Fruit fly (Drosophila melanogaster) whole organism, prepupa: ENCODE data around the gene CG9626.

ENCODE experiments used
- CG10631 ChIP-seq: fragments of 200-800 bp; sonication (Bioruptor generic); optimal IDR thresholded peaks from 2 replicates; lab custom pipeline; 2016; ENCODE audit warnings: missing biosample characterization, missing genetic modification characterization
- CG11294 ChIP-seq: fragments of 200-800 bp; sonication (Bioruptor generic); IDR thresholded peaks from 2 replicates; pipeline ENCODE4 v1.3.6; 2022; ENCODE audit warnings: missing biosample characterization, missing genetic modification characterization
- CG11902 ChIP-seq: fragments of 200-800 bp; sonication (Bioruptor generic); optimal IDR thresholded peaks from 3 replicates; lab custom pipeline; 2016; ENCODE audit warnings: missing biosample characterization, missing genetic modification characterization
- CG1621 ChIP-seq: fragments of 200-800 bp; sonication (Bioruptor generic); optimal IDR thresholded peaks from 3 replicates; lab custom pipeline; 2018; ENCODE audit warnings: missing biosample characterization, mild to moderate bottlenecking, missing genetic modification characterization
- CG31627 ChIP-seq: fragments of 200-800 bp; sonication (Bioruptor generic); optimal IDR thresholded peaks from 3 replicates; lab custom pipeline; 2016; ENCODE audit warnings: missing biosample characterization, missing genetic modification characterization
- CG32006 ChIP-seq: fragments of 200-800 bp; sonication (Bioruptor generic); optimal IDR thresholded peaks from 3 replicates; lab custom pipeline; 2017; ENCODE audit warnings: missing biosample characterization, mild to moderate bottlenecking, missing genetic modification characterization
- CG34406 ChIP-seq: fragments of 200-800 bp; sonication (Bioruptor generic); optimal IDR thresholded peaks from 3 replicates; lab custom pipeline; 2016; ENCODE audit warnings: missing biosample characterization, missing genetic modification characterization
- CG3919 ChIP-seq: fragments of 200-800 bp; sonication (Bioruptor generic); optimal IDR thresholded peaks from 3 replicates; lab custom pipeline; 2016; ENCODE audit warnings: missing biosample characterization, missing genetic modification characterization
- CG4318 ChIP-seq: fragments of 200-800 bp; sonication (Bioruptor generic); optimal IDR thresholded peaks from 3 replicates; lab custom pipeline; 2017; ENCODE audit warnings: missing biosample characterization, mild to moderate bottlenecking, missing genetic modification characterization
- CG6163 ChIP-seq: fragments of 200-800 bp; sonication (Bioruptor generic); IDR thresholded peaks from 3 replicates; pipeline ENCODE4 v1.3.6; 2022; ENCODE audit warnings: missing biosample characterization, missing genetic modification characterization
- CG6276 ChIP-seq: fragments of 200-800 bp; sonication (Bioruptor generic); optimal IDR thresholded peaks from 2 replicates; lab custom pipeline; 2017; ENCODE audit warnings: missing biosample characterization, mild to moderate bottlenecking, missing genetic modification characterization
- CG6792 ChIP-seq: fragments of 200-800 bp; sonication (Bioruptor generic); optimal IDR thresholded peaks from 3 replicates; lab custom pipeline; 2016; ENCODE audit warnings: missing biosample characterization, missing genetic modification characterization
- CG6808 ChIP-seq: fragments of 200-800 bp; sonication (Bioruptor generic); optimal IDR thresholded peaks from 3 replicates; lab custom pipeline; 2017; ENCODE audit warnings: missing biosample characterization, missing genetic modification characterization, mild to moderate bottlenecking, moderate library complexity, missing genetic modification reagents
- CG7368 ChIP-seq: fragments of 200-800 bp; sonication (Bioruptor generic); optimal IDR thresholded peaks from 3 replicates; lab custom pipeline; 2016; ENCODE audit warnings: missing biosample characterization, missing genetic modification characterization
- CG8119 ChIP-seq: fragments of 200-800 bp; sonication (Bioruptor generic); IDR thresholded peaks from 3 replicates; pipeline ENCODE4 v1.3.6; 2022; ENCODE audit warnings: missing biosample characterization, missing genetic modification characterization
- CG8632 ChIP-seq: fragments of 200-800 bp; sonication (Bioruptor generic); optimal IDR thresholded peaks from 3 replicates; lab custom pipeline; 2016; ENCODE audit warnings: missing biosample characterization, missing genetic modification characterization
- CG9139 ChIP-seq: fragments of 200-800 bp; sonication (Bioruptor generic); optimal IDR thresholded peaks from 3 replicates; lab custom pipeline; 2017; ENCODE audit warnings: missing biosample characterization, mild to moderate bottlenecking, missing genetic modification characterization
- Eip78C ChIP-seq: fragments of 200-800 bp; sonication (Bioruptor generic); peaks from one replicate; lab custom pipeline; 2016; ENCODE audit warnings: missing biosample characterization, missing genetic modification characterization
- Ets21C ChIP-seq: fragments of 200-800 bp; sonication (Bioruptor generic); optimal IDR thresholded peaks from 3 replicates; lab custom pipeline; 2016; ENCODE audit warnings: missing biosample characterization, missing genetic modification characterization
- Ets96B ChIP-seq: fragments of 200-800 bp; optimal IDR thresholded peaks from 2 replicates; lab custom pipeline; 2019; ENCODE audit warnings: missing biosample characterization, mild to moderate bottlenecking, missing genetic modification characterization, moderate library complexity
- Hr38 ChIP-seq: sonication (Bioruptor generic); optimal IDR thresholded peaks from 2 replicates; lab custom pipeline; 2016; ENCODE audit warnings: missing biosample characterization, missing genetic modification characterization
- Hr39 ChIP-seq: fragments of 200-800 bp; sonication (Bioruptor generic); optimal IDR thresholded peaks from 2 replicates; lab custom pipeline; 2016; ENCODE audit warnings: missing biosample characterization, missing genetic modification characterization
- Hr4 ChIP-seq: fragments of 200-800 bp; sonication (Bioruptor generic); optimal IDR thresholded peaks from 3 replicates; lab custom pipeline; 2016; ENCODE audit warnings: missing biosample characterization, missing genetic modification characterization
- Lpt ChIP-seq: fragments of 200-800 bp; sonication (Bioruptor generic); optimal IDR thresholded peaks from 3 replicates; lab custom pipeline; 2016; ENCODE audit warnings: missing biosample characterization, missing genetic modification characterization
- Met ChIP-seq: fragments of 200-800 bp; sonication (Bioruptor generic); optimal IDR thresholded peaks from 3 replicates; lab custom pipeline; 2016; ENCODE audit warnings: missing biosample characterization, missing genetic modification characterization
- OdsH ChIP-seq: fragments of 200-800 bp; sonication (Bioruptor generic); optimal IDR thresholded peaks from 3 replicates; lab custom pipeline; 2016; ENCODE audit warnings: missing biosample characterization, missing genetic modification characterization
- Sox15 ChIP-seq: fragments of 200-800 bp; sonication (Bioruptor generic); optimal IDR thresholded peaks from 3 replicates; lab custom pipeline; 2016; ENCODE audit warnings: missing biosample characterization, missing genetic modification characterization
- achi ChIP-seq: fragments of 200-800 bp; sonication (Bioruptor generic); optimal IDR thresholded peaks from 3 replicates; lab custom pipeline; 2016; ENCODE audit warnings: missing biosample characterization, missing genetic modification characterization
- dac ChIP-seq: fragments of 200-800 bp; sonication (Bioruptor generic); optimal IDR thresholded peaks from 2 replicates; lab custom pipeline; 2017; ENCODE audit warnings: missing biosample characterization, mild to moderate bottlenecking, missing genetic modification characterization
- eg ChIP-seq: fragments of 200-800 bp; sonication (Bioruptor generic); IDR thresholded peaks from 3 replicates; pipeline ENCODE4 v1.3.6; 2022; ENCODE audit warnings: missing biosample characterization, missing genetic modification characterization
- esn ChIP-seq: fragments of 200-800 bp; sonication (Bioruptor generic); optimal IDR thresholded peaks from 2 replicates; lab custom pipeline; 2016; ENCODE audit warnings: missing biosample characterization, mild to moderate bottlenecking, missing genetic modification characterization, moderate library complexity
- fd59A ChIP-seq: fragments of 200-800 bp; sonication (Bioruptor generic); optimal IDR thresholded peaks from 2 replicates; lab custom pipeline; 2017; ENCODE audit warnings: missing biosample characterization, mild to moderate bottlenecking, missing genetic modification characterization, missing genetic modification reagents
- fkh ChIP-seq: fragments of 200-800 bp; sonication (Bioruptor generic); optimal IDR thresholded peaks from 3 replicates; lab custom pipeline; 2017; ENCODE audit warnings: missing biosample characterization, mild to moderate bottlenecking, missing genetic modification characterization, moderate library complexity
- lz ChIP-seq: fragments of 200-800 bp; sonication (Bioruptor generic); optimal IDR thresholded peaks from 3 replicates; lab custom pipeline; 2016; ENCODE audit warnings: missing biosample characterization, missing genetic modification characterization
- net ChIP-seq: fragments of 200-800 bp; sonication (Bioruptor generic); optimal IDR thresholded peaks from 3 replicates; lab custom pipeline; 2016; ENCODE audit warnings: missing biosample characterization, missing genetic modification characterization
- pdm3 ChIP-seq: fragments of 200-800 bp; sonication (Bioruptor generic); optimal IDR thresholded peaks from 3 replicates; lab custom pipeline; 2016; ENCODE audit warnings: missing biosample characterization, missing genetic modification characterization
- spab ChIP-seq: fragments of 200-800 bp; sonication (Bioruptor generic); optimal IDR thresholded peaks from 2 replicates; lab custom pipeline; 2017; ENCODE audit warnings: missing biosample characterization, mild to moderate bottlenecking, missing genetic modification characterization, missing genetic modification reagents
- ss ChIP-seq, 2 experiments: fragments of 200-800 bp; sonication (Bioruptor generic); optimal IDR thresholded peaks; 2 replicates in 1 of 2; 3 replicates in 1 of 2; lab custom pipeline; 2017 to 2018; ENCODE audit warnings: mild to moderate bottlenecking in 2 of 2, missing biosample characterization in 2 of 2, missing genetic modification characterization in 2 of 2, moderate library complexity in 1 of 2
- svp ChIP-seq: fragments of 200-800 bp; sonication (Bioruptor generic); peaks from one replicate; lab custom pipeline; 2016; ENCODE audit warnings: missing biosample characterization, missing genetic modification characterization
- vri ChIP-seq: fragments of 200-800 bp; sonication (Bioruptor generic); optimal IDR thresholded peaks from 3 replicates; lab custom pipeline; 2016; ENCODE audit warnings: missing biosample characterization, mild to moderate bottlenecking, missing genetic modification characterization

CG9626 gene

DNA sequence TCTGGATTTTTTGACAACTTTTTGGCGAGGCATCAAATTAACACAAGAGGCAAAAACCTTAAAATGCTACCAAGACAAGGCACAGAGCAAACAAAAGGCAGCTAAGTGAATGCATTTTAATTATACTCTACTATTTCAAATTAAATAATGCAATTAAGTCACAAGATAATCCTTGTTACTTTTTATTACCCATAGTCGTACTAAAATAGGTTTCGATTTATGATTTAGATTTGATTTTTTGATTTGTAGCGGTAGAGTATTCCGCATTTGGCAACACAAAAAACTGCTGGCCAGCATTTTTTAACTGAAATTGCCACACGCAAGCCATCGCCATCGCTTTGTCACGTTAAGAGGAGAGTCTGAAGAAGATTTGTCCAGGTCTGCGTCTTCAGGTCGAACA lies 18.1 kb downstream of the CG9626 start (continued):
- TF ChIP-seq vri: peak; percentile 5
- TF ChIP-seq, all 60 proteins: peak for 17

DNA sequence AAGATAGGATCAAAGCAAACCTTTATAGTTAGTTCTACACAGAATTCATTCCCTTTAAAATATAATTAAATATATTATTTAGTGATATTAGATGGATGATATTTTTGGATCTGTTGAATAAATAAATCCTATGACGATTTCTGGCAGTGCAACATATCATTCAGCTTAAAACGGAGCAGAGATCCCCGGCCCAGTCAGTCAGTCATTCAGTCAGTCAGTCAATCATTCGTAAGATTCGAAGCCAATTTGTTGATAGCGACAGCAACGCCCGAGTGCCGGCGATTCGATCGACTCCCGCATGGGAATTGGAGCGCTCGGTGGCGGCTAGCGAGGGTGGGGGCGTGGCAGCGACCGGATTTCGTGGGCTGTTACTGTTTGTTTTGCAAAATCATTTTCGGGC lies 20.8 kb downstream of the CG9626 start:
- TF ChIP-seq Sox15 (GFP tag; lab: Kevin White, UChicago) (no peak), esn (GFP tag; lab: Kevin White, UChicago) (peak; percentile 16), svp (peak; percentile 93), spab (GFP tag; lab: Kevin White, UChicago) (no peak), Eip78C (GFP tag; lab: Kevin White, UChicago) (peak; percentile 38)

DNA sequence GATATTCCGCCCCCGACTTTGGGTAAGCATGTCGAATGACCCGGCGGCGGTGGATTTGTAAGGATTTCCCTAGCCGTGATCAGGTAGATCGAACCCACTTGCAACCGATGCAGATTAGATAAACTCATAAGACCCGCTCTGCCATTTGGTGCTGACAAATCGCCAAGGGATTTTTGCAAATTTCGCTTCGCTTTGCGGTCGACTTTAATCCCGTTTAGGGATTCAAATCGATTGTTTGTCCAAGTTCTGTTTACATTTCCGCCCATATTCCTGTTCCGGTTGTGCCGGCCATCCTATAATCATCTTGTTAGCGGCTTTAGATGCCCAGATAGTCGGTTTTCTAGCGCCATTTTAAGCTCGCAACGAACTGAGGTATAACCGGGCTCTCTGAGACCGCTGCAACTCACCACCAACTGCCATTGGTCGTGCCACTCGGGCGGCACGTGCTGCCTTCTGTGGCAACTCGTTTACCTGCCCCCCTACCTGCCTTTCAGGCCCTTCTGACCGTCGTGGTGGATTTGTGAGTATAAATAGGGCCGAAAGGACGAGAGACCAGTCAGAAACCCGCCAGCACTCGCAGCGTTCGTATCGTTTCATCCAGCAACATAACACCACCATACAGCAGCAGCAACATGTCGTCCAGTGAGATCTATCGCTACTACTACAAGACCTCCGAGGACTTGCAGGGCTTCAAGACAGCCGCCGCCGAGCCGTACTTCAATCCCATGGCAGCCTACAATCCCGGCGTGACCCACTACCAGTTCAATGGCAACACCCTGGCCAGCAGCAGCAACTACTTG lies 23.1 kb downstream of the CG9626 start, which contains the start of gene ato:
Gene ato (plus strand): TSS at position 559 of the 800 bp plus-strand sequence.
- TF ChIP-seq ss (GFP tag; optimal IDR thresholded peaks at IDR 0.05; lab: Kevin White, UChicago) (peak in 1 of 2 experiments; percentile 5), CG31627 (no peak), CG9139 (GFP tag; lab: Kevin White, UChicago) (no peak), CG6163 (GFP tag; lab: Robert Waterston, UW) (0 out of 3 replicates have a peak, but pooled peaks have one; percentile 18), Lpt (GFP tag; lab: Kevin White, UChicago) (no peak), lz (GFP tag; lab: Kevin White, UChicago) (no peak), CG6276 (GFP tag; lab: Kevin White, UChicago) (no peak), dac (GFP tag; lab: Kevin White, UChicago) (no peak), fkh (no peak), CG6808 (GFP tag; lab: Kevin White, UChicago) (no peak), achi (GFP tag; lab: Kevin White, UChicago) (no peak)

dm6 chr3R:8275031-8275430 lies 25.7 kb downstream of the CG9626 start:
- no peak for TF ChIP-seq CG6792
- TF ChIP-seq CG7368 (GFP tag; lab: Kevin White, UChicago): no peak
- no peak for TF ChIP-seq pdm3 (GFP tag; lab: Kevin White, UChicago)
- TF ChIP-seq CG10631 (GFP tag; lab: Kevin White, UChicago): no peak
- no peak for TF ChIP-seq spab (GFP tag; lab: Kevin White, UChicago)
- TF ChIP-seq, all 60 proteins: peak for 0

DNA sequence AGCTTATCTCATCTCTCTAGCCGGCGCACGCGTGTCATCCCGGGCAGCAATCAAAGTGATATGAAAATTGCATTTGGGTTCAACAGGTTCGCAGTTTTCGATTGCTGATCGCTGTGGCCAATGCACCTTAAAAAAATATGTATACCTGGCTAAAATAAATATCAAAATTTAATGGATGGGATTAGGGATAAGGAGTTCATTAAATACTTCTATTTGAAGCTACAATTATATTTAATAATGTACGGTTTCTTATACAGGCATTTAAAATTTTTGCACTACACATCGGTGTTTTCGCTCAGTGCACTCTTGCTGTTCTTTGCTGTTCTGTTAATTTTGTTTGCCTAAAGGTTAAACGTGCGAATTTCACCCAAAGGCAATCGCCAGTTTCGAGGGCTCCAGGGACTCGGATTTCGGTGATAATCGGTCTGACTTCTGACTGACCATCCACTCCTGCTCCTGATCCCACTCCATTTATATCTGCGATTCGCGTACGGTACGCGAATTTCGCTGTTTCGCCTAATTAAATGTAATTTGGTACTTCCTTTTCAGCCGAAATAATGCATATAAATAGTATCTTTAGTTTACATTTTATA lies 28.1 kb downstream of the CG9626 start:
- TF ChIP-seq CG6276 (GFP tag; lab: Kevin White, UChicago) (no peak), CG9139 (GFP tag; lab: Kevin White, UChicago) (no peak), CG8632 (no peak), Ets21C (GFP tag; lab: Kevin White, UChicago) (peak; percentile 62), esn (GFP tag; lab: Kevin White, UChicago) (peak; percentile 72), Met (GFP tag; lab: Kevin White, UChicago) (peak; percentile 68), CG4318 (GFP tag; lab: Kevin White, UChicago) (no peak), pdm3 (GFP tag; lab: Kevin White, UChicago) (no peak), CG8119 (GFP tag; lab: Robert Waterston, UW) (no peak), Hr39 (GFP tag; lab: Kevin White, UChicago) (peak; percentile 69), achi (GFP tag; lab: Kevin White, UChicago) (no peak), CG11902 (GFP tag; lab: Kevin White, UChicago) (no peak), Ets96B (no peak), CG10631 (GFP tag; lab: Kevin White, UChicago) (no peak), CG34406 (GFP tag; lab: Kevin White, UChicago) (peak; percentile 42), CG1621 (tag; lab: Kevin White, UChicago) (no peak), CG11294 (GFP tag; lab: Robert Waterston, UW) (no peak), CG3919 (GFP tag; lab: Kevin White, UChicago) (no peak), lz (GFP tag; lab: Kevin White, UChicago) (peak; percentile 65), CG7368 (GFP tag; lab: Kevin White, UChicago) (no peak), Hr4 (GFP tag; lab: Kevin White, UChicago) (no peak), OdsH (GFP tag; lab: Kevin White, UChicago) (no peak), CG32006 (no peak), fd59A (GFP tag; lab: Kevin White, UChicago) (no peak), fkh (no peak), eg (no peak), net (GFP tag; lab: Kevin White, UChicago) (no peak), Lpt (GFP tag; lab: Kevin White, UChicago) (no peak), Hr38 (GFP tag; lab: Kevin White, UChicago) (no peak), ss (GFP tag; optimal IDR thresholded peaks at IDR 0.05; lab: Kevin White, UChicago) (no peak)
